Worm (Caenorhabditis elegans): ENCODE measurements around the gene gpa-11.

- TF ChIP-seq klf-2 (GFP tag; conservative IDR thresholded peaks at IDR 0.05) (no peak), ztf-29 (GFP tag; IDR thresholded peaks at IDR 0.05) (no peak), flt-1 (GFP tag; IDR thresholded peaks at IDR 0.05) (no peak)
Measured at ce11 chrII:4238963-4239362, 8.0 kb upstream of the gpa-11 start.

Measured in whole organism, midembryonic.